Worm (Caenorhabditis elegans) whole organism, late embryonic: ENCODE data around the gene hpo-26.

ENCODE experiments used
- ceh-18 ChIP-seq: sonication (generic microtip); optimal IDR thresholded peaks from 2 replicates; lab custom pipeline; 2016; ENCODE audit warnings: missing genetic modification characterization, missing compliant biosample characterization
- ceh-19 ChIP-seq: fragments of 200-800 bp; sonication (Bioruptor generic); optimal IDR thresholded peaks from 2 replicates; lab custom pipeline; 2018; ENCODE audit warnings: mild to moderate bottlenecking, missing genetic modification characterization, missing compliant biosample characterization
- ceh-22 ChIP-seq: sonication (generic microtip); optimal IDR thresholded peaks from 2 replicates; lab custom pipeline; 2017; ENCODE audit warnings: missing biosample characterization, missing genetic modification characterization
- dve-1 ChIP-seq: sonication (generic microtip); optimal IDR thresholded peaks from 2 replicates; lab custom pipeline; 2017; ENCODE audit warnings: antibody characterized with exemption, mild to moderate bottlenecking, missing genetic modification characterization, missing compliant biosample characterization
- eyg-1 ChIP-seq: sonication (generic microtip); optimal IDR thresholded peaks from 2 replicates; lab custom pipeline; 2016; ENCODE audit warnings: missing genotype, missing genetic modification characterization, missing compliant biosample characterization
- fkh-10 ChIP-seq: fragments of 150-350 bp; optimal IDR thresholded peaks from 2 replicates; lab custom pipeline; 2014; ENCODE audit warnings: missing biosample characterization, missing genetic modification reagents, missing genetic modification characterization
- hlh-13 ChIP-seq: fragments of 200-800 bp; sonication (Bioruptor generic); optimal IDR thresholded peaks from 2 replicates; lab custom pipeline; 2018; ENCODE audit warnings: mild to moderate bottlenecking, missing genetic modification characterization, missing compliant biosample characterization
- madf-2 ChIP-seq: sonication (generic microtip); optimal IDR thresholded peaks from 2 replicates; lab custom pipeline; 2017; ENCODE audit warnings: missing genetic modification characterization, missing compliant biosample characterization
- pat-9 ChIP-seq: fragments of 200-800 bp; sonication (Bioruptor generic); optimal IDR thresholded peaks from 2 replicates; lab custom pipeline; 2018; ENCODE audit warnings: mild to moderate bottlenecking, missing genetic modification characterization, moderate library complexity, missing compliant biosample characterization
- pha-4 ChIP-seq: fragments of 150-350 bp; optimal IDR thresholded peaks from 2 replicates; lab custom pipeline; 2018; ENCODE audit warnings: missing biosample characterization, missing genetic modification reagents, missing genetic modification characterization
- sdc-2 ChIP-seq: sonication (generic microtip); optimal IDR thresholded peaks from 2 replicates; lab custom pipeline; 2016; ENCODE audit warnings: missing genotype, missing genetic modification characterization, missing compliant biosample characterization
- tbx-2 ChIP-seq: sonication (generic microtip); optimal IDR thresholded peaks from 2 replicates; lab custom pipeline; 2016; ENCODE audit warnings: missing genetic modification characterization, missing compliant biosample characterization
- ttx-3 ChIP-seq: sonication (generic microtip); optimal IDR thresholded peaks from 2 replicates; lab custom pipeline; 2016; ENCODE audit warnings: missing genetic modification reagents, missing genetic modification characterization, missing compliant biosample characterization
- unc-86 ChIP-seq: sonication (generic microtip); optimal IDR thresholded peaks from 2 replicates; lab custom pipeline; 2016; ENCODE audit warnings: missing genetic modification characterization, missing compliant biosample characterization

- TF ChIP-seq tbx-2 (no peak), ceh-18 (tag; lab: Kevin White, UChicago) (no peak), ceh-22 (tag; lab: Kevin White, UChicago) (no peak), pha-4 (tag; lab: Kevin White, UChicago) (no peak), hlh-13 (GFP tag; lab: Kevin White, UChicago) (no peak), dve-1 (tag; lab: Kevin White, UChicago) (no peak), madf-2 (tag; lab: Kevin White, UChicago) (no peak), unc-86 (tag; lab: Kevin White, UChicago) (no peak), sdc-2 (tag; lab: Kevin White, UChicago) (no peak), eyg-1 (tag; lab: Kevin White, UChicago) (no peak), ttx-3 (no peak), fkh-10 (no peak), ceh-19 (no peak), pat-9 (no peak)
These were observed 40.4 kb downstream of the hpo-26 start for ce11 chrV:6492497-6492896.
